Worm (Caenorhabditis elegans) whole organism, L4/young adult: ENCODE measurements around the gene ZK105.14.
"Not testable (repeated sequence)": the region's sequence is repeated elsewhere in the genome, so short reads cannot be mapped to it uniquely, and the experiment has no call there.

Source experiments
- W03F9.2 ChIP-seq: fragments of 150-350 bp; optimal IDR thresholded peaks from 2 replicates; lab custom pipeline; 2014; ENCODE audit warnings: missing biosample characterization, missing genetic modification characterization
- dao-5 ChIP-seq: sonication (generic microtip); optimal IDR thresholded peaks from 2 replicates; lab custom pipeline; 2016; ENCODE audit warnings: missing genotype, missing genetic modification characterization, moderate library complexity, missing compliant biosample characterization
- him-1 ChIP-seq: sonication (generic microtip); optimal IDR thresholded peaks from 2 replicates; lab custom pipeline; 2016; ENCODE audit warnings: missing genotype, missing genetic modification reagents, missing genetic modification characterization, missing compliant biosample characterization

ce11 chrV:7703536-7703935 lies 18.3 kb downstream of the ZK105.14 start, which contains the start of gene srsx-40:
- TF ChIP-seq W03F9.2 (tag; lab: Kevin White, UChicago); him-1 (tag; lab: Kevin White, UChicago); dao-5: not testable (repeated sequence)
